Fruit fly (Drosophila melanogaster): ENCODE data around the gene daw.

Gene daw

DNA sequence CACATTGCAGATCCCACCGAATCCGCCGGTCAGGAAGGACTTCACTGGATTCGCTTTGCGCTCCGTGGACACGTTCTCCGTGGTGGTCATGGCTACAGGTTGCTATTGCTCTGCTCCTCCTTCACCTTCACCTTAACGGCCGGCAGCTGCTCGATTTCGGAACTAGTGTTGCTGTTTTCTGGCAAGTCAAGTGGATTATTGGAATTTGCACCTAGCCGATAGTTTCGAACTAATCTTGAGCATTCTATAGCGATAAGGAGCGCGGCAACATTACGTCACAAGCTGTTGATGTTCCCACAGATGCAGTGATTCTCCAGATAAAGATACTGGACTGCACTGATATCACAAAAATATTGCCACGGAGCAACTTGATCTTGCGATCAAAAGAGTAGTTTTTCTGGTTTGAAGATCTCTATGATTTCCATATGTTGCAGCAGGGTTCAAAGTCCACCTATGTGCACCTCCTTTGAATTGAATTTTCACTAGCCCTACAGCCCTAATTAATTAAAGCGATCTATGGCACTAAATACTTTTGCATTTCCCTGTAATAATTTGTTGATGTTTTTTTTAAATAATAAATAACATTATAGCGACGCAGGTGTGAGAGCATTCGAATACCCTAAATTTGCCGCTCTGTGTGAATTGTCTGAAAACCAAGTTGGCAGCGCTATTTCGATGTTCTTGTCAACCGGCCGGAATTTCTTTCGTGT is 35.4 kb upstream of the daw start, which contains the start of the genes colt and HINT1 (continued):
- no peak for TF ChIP-seq Hr3 (GFP tag; optimal IDR thresholded peaks at IDR 0.05)
- TF ChIP-seq CG16815 (GFP tag; optimal IDR thresholded peaks at IDR 0.05), result no peak
- TF ChIP-seq Rx (GFP tag; IDR thresholded peaks at IDR 0.05), result no peak
- no peak for TF ChIP-seq Side (GFP tag; optimal IDR thresholded peaks at IDR 0.05)
- no peak for TF ChIP-seq E2f1 (GFP tag; IDR thresholded peaks at IDR 0.05)
- no peak for TF ChIP-seq CG11085 (GFP tag; IDR thresholded peaks at IDR 0.05)
- no peak for TF ChIP-seq CG4328 (GFP tag; optimal IDR thresholded peaks at IDR 0.05)
- no peak for TF ChIP-seq rib (GFP tag; IDR thresholded peaks at IDR 0.05)
- no peak for TF ChIP-seq CG5180 (GFP tag; optimal IDR thresholded peaks at IDR 0.05)
- TF ChIP-seq NC2β (GFP tag; optimal IDR thresholded peaks at IDR 0.05), result no peak
- no peak for TF ChIP-seq esg (GFP tag; conservative IDR thresholded peaks at IDR 0.05)
- no peak for TF ChIP-seq CG10959 (GFP tag; IDR thresholded peaks at IDR 0.05)
- no peak for TF ChIP-seq bcd (GFP tag; optimal IDR thresholded peaks at IDR 0.05)
- no peak for TF ChIP-seq ac (GFP tag; optimal IDR thresholded peaks at IDR 0.05)
- no peak for TF ChIP-seq ewg (GFP tag; optimal IDR thresholded peaks at IDR 0.05)
- no peak for TF ChIP-seq hth (optimal IDR thresholded peaks at IDR 0.05)
- no peak for TF ChIP-seq H15 (GFP tag; IDR thresholded peaks at IDR 0.05)
- no peak for TF ChIP-seq dan (GFP tag; IDR thresholded peaks at IDR 0.05)
- TF ChIP-seq chif (GFP tag; optimal IDR thresholded peaks at IDR 0.05), result no peak
- no peak for TF ChIP-seq cas (GFP tag; IDR thresholded peaks at IDR 0.05)
- TF ChIP-seq CG11723 (GFP tag; optimal IDR thresholded peaks at IDR 0.05), result no peak
- TF ChIP-seq CG17186 (GFP tag; optimal IDR thresholded peaks at IDR 0.05), result peak; percentile 45
- TF ChIP-seq CG3838 (GFP tag; optimal IDR thresholded peaks at IDR 0.05), result no peak
- no peak for TF ChIP-seq CG30403 (GFP tag; optimal IDR thresholded peaks at IDR 0.05)
- TF ChIP-seq gt (GFP tag; IDR thresholded peaks at IDR 0.05), result no peak
- TF ChIP-seq CG7271 (tag; optimal IDR thresholded peaks at IDR 0.05), result no peak
- no peak for TF ChIP-seq en (GFP tag; optimal IDR thresholded peaks at IDR 0.05)
- no peak for TF ChIP-seq gem (tag; optimal IDR thresholded peaks at IDR 0.05)
- TF ChIP-seq CG17802 (tag; optimal IDR thresholded peaks at IDR 0.05), result no peak
- no peak for TF ChIP-seq gsb (GFP tag; IDR thresholded peaks at IDR 0.05)
- no peak for TF ChIP-seq lmd (GFP tag; IDR thresholded peaks at IDR 0.05)
- peak; percentile 33 for TF ChIP-seq sqz (GFP tag; optimal IDR thresholded peaks at IDR 0.05)
- TF ChIP-seq CG2678 (tag; optimal IDR thresholded peaks at IDR 0.05), result peak; percentile 28
- TF ChIP-seq gce (GFP tag; IDR thresholded peaks at IDR 0.05), result no peak
- peak; percentile 47; the same call in 1 of the 3 replicates for TF ChIP-seq Opbp (GFP tag; IDR thresholded peaks at IDR 0.05; ENCODE audit: partially characterized antibody)
- TF ChIP-seq fu2 (GFP tag; optimal IDR thresholded peaks at IDR 0.05), result no peak
- TF ChIP-seq slbo (GFP tag; IDR thresholded peaks at IDR 0.05), result peak; percentile 9; the same call in 1 of the 2 replicates
- TF ChIP-seq ranshi (GFP tag; IDR thresholded peaks at IDR 0.05), result no peak
- TF ChIP-seq NC2α (GFP tag; optimal IDR thresholded peaks at IDR 0.05), result no peak
- TF ChIP-seq Spps (tag; optimal IDR thresholded peaks at IDR 0.05), result no peak
- no peak for TF ChIP-seq CG16863 (GFP tag; optimal IDR thresholded peaks at IDR 0.05)
- no peak for TF ChIP-seq CG12299 (tag; optimal IDR thresholded peaks at IDR 0.05)
- TF ChIP-seq CG9215 (GFP tag; IDR thresholded peaks at IDR 0.05), result no peak
- TF ChIP-seq tgo (GFP tag; IDR thresholded peaks at IDR 0.05), result no peak
- TF ChIP-seq CG9932 (GFP tag; IDR thresholded peaks at IDR 0.05), result peak; percentile 33; the same call in 1 of the 2 replicates
- TF ChIP-seq CG10462 (GFP tag; optimal IDR thresholded peaks at IDR 0.05), result no peak
- TF ChIP-seq odd (GFP tag; optimal IDR thresholded peaks at IDR 0.05), result no peak
- no peak for TF ChIP-seq Xrp1 (GFP tag; IDR thresholded peaks at IDR 0.05)
- TF ChIP-seq org-1 (GFP tag; optimal IDR thresholded peaks at IDR 0.05), result no peak
- no peak for TF ChIP-seq CG1832 (GFP tag; optimal IDR thresholded peaks at IDR 0.05)
- no peak for TF ChIP-seq p53 (GFP tag; optimal IDR thresholded peaks at IDR 0.05)
- no peak for TF ChIP-seq HLH3B (GFP tag; IDR thresholded peaks at IDR 0.05)

All from whole organism, embryonic.